Fruit fly (Drosophila melanogaster): Measurements from ENCODE around the gene CG5715.

DNA sequence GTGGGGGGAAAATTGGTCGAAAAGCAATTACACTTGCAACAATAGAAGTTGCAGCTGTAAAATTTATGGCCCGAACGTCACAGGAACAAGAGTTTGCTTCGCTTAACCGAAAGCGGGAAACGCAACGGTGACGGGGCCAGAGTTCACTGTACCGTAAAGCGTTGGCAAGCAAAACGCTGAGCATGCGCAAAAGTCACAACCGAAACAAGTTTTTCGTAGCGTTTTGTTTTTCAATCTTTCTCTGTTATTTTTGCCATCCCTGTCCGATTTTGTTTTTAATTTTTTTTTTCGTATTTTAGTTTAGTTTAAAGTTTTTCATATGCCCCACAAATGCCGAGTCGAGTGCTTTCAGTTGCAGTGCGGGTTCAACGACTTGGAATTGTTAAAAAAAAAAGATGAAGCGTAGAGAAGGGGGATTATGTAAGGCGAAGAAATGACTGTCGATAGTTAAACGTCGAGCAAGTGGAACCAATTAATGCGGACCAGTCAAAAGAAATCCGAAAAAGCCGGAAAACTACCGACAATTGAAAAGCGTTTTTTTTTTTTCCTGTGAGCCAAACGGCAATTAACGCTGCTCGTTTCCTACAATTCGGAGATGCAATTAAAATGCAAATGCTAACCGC lies 26.5 kb downstream of the CG5715 start:
- TF ChIP-seq Sin3A (optimal IDR thresholded peaks at IDR 0.05): no peak
- no peak for TF ChIP-seq h (optimal IDR thresholded peaks at IDR 0.05)
- TF ChIP-seq insv (optimal IDR thresholded peaks at IDR 0.05): no peak
- TF ChIP-seq Myc (optimal IDR thresholded peaks at IDR 0.05): no peak
- no peak for TF ChIP-seq ttk (optimal IDR thresholded peaks at IDR 0.05)
